Fruit fly (Drosophila melanogaster) whole organism: ENCODE measurements around the gene CG17375.

Experiments
- CG8478 ChIP-seq: fragments of >200 bp; optimal IDR thresholded peaks from 2 replicates; lab custom pipeline; 2018; ENCODE audit warnings: inconsistent platforms
- Dll ChIP-seq: fragments of >200 bp; optimal IDR thresholded peaks from 2 replicates; lab custom pipeline; 2017
- EcR ChIP-seq, 2 experiments: fragments of >200 bp; optimal IDR thresholded peaks; 2 replicates each; lab custom pipeline; 2017; ENCODE audit warnings: missing biosample characterization in 2 of 2, missing genetic modification characterization in 2 of 2, missing genetic modification reagents in 2 of 2
- pan ChIP-seq: fragments of >200 bp; optimal IDR thresholded peaks from 2 replicates; lab custom pipeline; 2017
- psq ChIP-seq: fragments of >200 bp; optimal IDR thresholded peaks from 2 replicates; lab custom pipeline; 2017

dm6 chr2L:6789358-6789757 lies 16.2 kb downstream of the CG17375 start:
- TF ChIP-seq Dll (lab: Kevin White, UChicago) = no peak
- TF ChIP-seq CG8478 (lab: Kevin White, UChicago) = no peak
- no peak for TF ChIP-seq EcR (GFP tag; optimal IDR thresholded peaks at IDR 0.05; lab: Kevin White, UChicago)
- no peak for TF ChIP-seq psq (lab: Kevin White, UChicago)
- TF ChIP-seq pan (lab: Kevin White, UChicago) = no peak
